Fruit fly (Drosophila melanogaster) whole organism, embryonic: ENCODE measurements around the gene Spec2.

Experiments
- BEAF-32 ChIP-seq: fragments of 200-800 bp; sonication (Bioruptor generic); optimal IDR thresholded peaks from 3 replicates; lab custom pipeline; 2017; ENCODE audit warnings: missing biosample characterization, missing genetic modification characterization, mild to moderate bottlenecking, moderate library complexity, missing genetic modification reagents
- CG12219 ChIP-seq: fragments of 200-800 bp; sonication (Bioruptor generic); optimal IDR thresholded peaks from 3 replicates; lab custom pipeline; 2018; ENCODE audit warnings: missing biosample characterization, mild to moderate bottlenecking, missing genetic modification characterization
- CG12744 ChIP-seq: fragments of 200-800 bp; sonication (Bioruptor generic); optimal IDR thresholded peaks from 2 replicates; lab custom pipeline; 2016; ENCODE audit warnings: missing biosample characterization, missing genetic modification characterization
- CG14710 ChIP-seq: fragments of 200-800 bp; sonication (Bioruptor generic); optimal IDR thresholded peaks from 3 replicates; lab custom pipeline; 2019; ENCODE audit warnings: missing biosample characterization, mild to moderate bottlenecking, missing genetic modification characterization, moderate library complexity
- CG17359 ChIP-seq: fragments of 200-800 bp; sonication (Bioruptor generic); optimal IDR thresholded peaks from 3 replicates; lab custom pipeline; 2018; ENCODE audit warnings: missing biosample characterization, mild to moderate bottlenecking, missing genetic modification characterization, moderate library complexity
- CG18262 ChIP-seq: fragments of 200-800 bp; optimal IDR thresholded peaks from 3 replicates; lab custom pipeline; 2019; ENCODE audit warnings: missing biosample characterization, mild to moderate bottlenecking, missing genetic modification characterization, moderate library complexity
- CG18476 ChIP-seq: fragments of 200-800 bp; sonication (Bioruptor generic); optimal IDR thresholded peaks from 2 replicates; lab custom pipeline; 2016; ENCODE audit warnings: missing biosample characterization, mild to moderate bottlenecking, missing genetic modification characterization
- CG2129 ChIP-seq: fragments of 200-800 bp; sonication (Bioruptor generic); IDR thresholded peaks from 2 replicates; pipeline ENCODE4 v1.3.6; 2022; ENCODE audit warnings: missing biosample characterization, missing genetic modification characterization; ENCODE audit not compliant: partially characterized antibody
- CG2875 ChIP-seq: fragments of 200-800 bp; sonication (Bioruptor generic); optimal IDR thresholded peaks from 2 replicates; lab custom pipeline; 2017; ENCODE audit warnings: missing biosample characterization, mild to moderate bottlenecking, missing genetic modification characterization, missing genetic modification reagents
- CG30020 ChIP-seq: fragments of 200-800 bp; optimal IDR thresholded peaks from 2 replicates; lab custom pipeline; 2019; ENCODE audit warnings: missing biosample characterization, mild to moderate bottlenecking, missing genetic modification characterization, moderate library complexity
- CG3995 ChIP-seq: fragments of 200-800 bp; sonication (Bioruptor generic); optimal IDR thresholded peaks from 3 replicates; lab custom pipeline; 2016; ENCODE audit warnings: missing biosample characterization, missing genetic modification characterization
- CG5953 ChIP-seq: fragments of 200-800 bp; sonication (Bioruptor generic); IDR thresholded peaks from 2 replicates; pipeline ENCODE4 v1.3.6; 2022; ENCODE audit warnings: missing biosample characterization, missing genetic modification characterization
- CG8089 ChIP-seq: fragments of 200-800 bp; sonication (Bioruptor generic); optimal IDR thresholded peaks from 3 replicates; lab custom pipeline; 2016; ENCODE audit warnings: missing biosample characterization, missing genetic modification characterization
- CG9609 ChIP-seq: fragments of 200-800 bp; sonication (Bioruptor generic); optimal IDR thresholded peaks from 3 replicates; lab custom pipeline; 2016; ENCODE audit warnings: missing biosample characterization, missing genetic modification characterization
- Dip3 ChIP-seq: fragments of 200-800 bp; sonication (Bioruptor generic); optimal IDR thresholded peaks from 3 replicates; lab custom pipeline; 2016; ENCODE audit warnings: missing biosample characterization, missing genetic modification characterization
- ERR ChIP-seq: fragments of 200-800 bp; sonication (Bioruptor generic); optimal IDR thresholded peaks from 2 replicates; lab custom pipeline; 2016; ENCODE audit warnings: missing biosample characterization, missing genetic modification characterization
- Eip74EF ChIP-seq, 2 experiments: fragments of 200-800 bp in 1 of 2; fragments of >200 bp in 1 of 2; sonication (Bioruptor generic) in 1 of 2; optimal IDR thresholded peaks; 2 replicates each; lab custom pipeline; 2017 to 2019; ENCODE audit warnings: missing biosample characterization in 2 of 2, missing genetic modification characterization in 2 of 2, mild to moderate bottlenecking in 1 of 2, moderate library complexity in 1 of 2
- Hr51 ChIP-seq, 2 experiments: fragments of 200-800 bp; sonication (Bioruptor generic); optimal IDR thresholded peaks; 2 replicates in 1 of 2; 3 replicates in 1 of 2; lab custom pipeline; 2016 to 2018; ENCODE audit warnings: missing biosample characterization in 2 of 2, missing genetic modification characterization in 2 of 2, mild to moderate bottlenecking in 1 of 2, moderate library complexity in 1 of 2
- Jarid2 ChIP-seq: fragments of 200-800 bp; sonication (Bioruptor generic); optimal IDR thresholded peaks from 3 replicates; lab custom pipeline; 2017; ENCODE audit warnings: mild to moderate bottlenecking, missing biosample characterization, missing genetic modification reagents, missing genetic modification characterization
- Lhr ChIP-seq: fragments of 200-800 bp; sonication (Bioruptor generic); optimal IDR thresholded peaks from 3 replicates; lab custom pipeline; 2017; ENCODE audit warnings: mild to moderate bottlenecking, missing biosample characterization, missing genetic modification reagents, missing genetic modification characterization
- MTF-1 ChIP-seq: fragments of 200-800 bp; sonication (Bioruptor generic); optimal IDR thresholded peaks from 2 replicates; lab custom pipeline; 2018; ENCODE audit warnings: missing biosample characterization, mild to moderate bottlenecking, missing genetic modification characterization, borderline replicate concordance
- Sox100B ChIP-seq: fragments of 200-800 bp; sonication (Bioruptor generic); optimal IDR thresholded peaks from 3 replicates; lab custom pipeline; 2018; ENCODE audit warnings: missing biosample characterization, mild to moderate bottlenecking, missing genetic modification characterization
- Trl ChIP-seq, 3 experiments: fragments of >200 bp in 2 of 3; fragments of 200-800 bp in 1 of 3; sonication (Bioruptor generic) in 1 of 3; optimal IDR thresholded peaks; 2 replicates in 1 of 3; 3 replicates in 2 of 3; lab custom pipeline; 2016 to 2017; ENCODE audit warnings: missing biosample characterization in 1 of 3, missing genetic modification characterization in 1 of 3
- YL-1 ChIP-seq: fragments of 200-800 bp; sonication (Bioruptor generic); optimal IDR thresholded peaks from 3 replicates; lab custom pipeline; 2017; ENCODE audit warnings: missing biosample characterization, mild to moderate bottlenecking, missing genetic modification characterization
- aop ChIP-seq: fragments of 200-800 bp; sonication (Bioruptor generic); IDR thresholded peaks from 2 replicates; pipeline ENCODE4 v1.3.6; 2022; ENCODE audit warnings: missing biosample characterization, missing genetic modification characterization
- ap ChIP-seq: fragments of 200-800 bp; sonication (Bioruptor generic); IDR thresholded peaks from 2 replicates; pipeline ENCODE4 v1.3.6; 2022; ENCODE audit warnings: missing biosample characterization, missing genetic modification characterization
- ato ChIP-seq: fragments of 200-800 bp; sonication (Bioruptor generic); IDR thresholded peaks from 2 replicates; pipeline ENCODE4 v1.3.6; 2022; ENCODE audit warnings: missing biosample characterization, missing genetic modification characterization; ENCODE audit not compliant: partially characterized antibody
- bab2 ChIP-seq: fragments of 200-800 bp; sonication (Bioruptor generic); optimal IDR thresholded peaks from 2 replicates; lab custom pipeline; 2016; ENCODE audit warnings: missing biosample characterization, missing genetic modification characterization
- bowl ChIP-seq: fragments of 200-800 bp; sonication (Bioruptor generic); IDR thresholded peaks from 2 replicates; pipeline ENCODE4 v1.3.6; 2022; ENCODE audit warnings: missing biosample characterization, missing genetic modification characterization
- br ChIP-seq: fragments of >200 bp; optimal IDR thresholded peaks from 2 replicates; lab custom pipeline; 2017
- cg ChIP-seq: fragments of 200-800 bp; sonication (Bioruptor generic); optimal IDR thresholded peaks from 3 replicates; lab custom pipeline; 2019; ENCODE audit warnings: missing biosample characterization, mild to moderate bottlenecking, missing genetic modification characterization, moderate library complexity
- chn ChIP-seq: fragments of 200-800 bp; sonication (Bioruptor generic); optimal IDR thresholded peaks from 2 replicates; lab custom pipeline; 2016; ENCODE audit warnings: missing biosample characterization, missing genetic modification characterization
- dysf ChIP-seq: fragments of 200-800 bp; sonication (Bioruptor generic); IDR thresholded peaks from 3 replicates; pipeline ENCODE4 v1.3.6; 2022; ENCODE audit warnings: missing biosample characterization, missing genetic modification characterization
- gro ChIP-seq: fragments of 200-800 bp; sonication (Bioruptor generic); optimal IDR thresholded peaks from 2 replicates; lab custom pipeline; 2016; ENCODE audit warnings: missing biosample characterization, missing genetic modification characterization
- jing ChIP-seq: fragments of 200-800 bp; sonication (Bioruptor generic); optimal IDR thresholded peaks from 2 replicates; lab custom pipeline; 2018; ENCODE audit warnings: missing biosample characterization, mild to moderate bottlenecking, missing genetic modification characterization
- kay ChIP-seq: fragments of 200-800 bp; sonication (Bioruptor generic); optimal IDR thresholded peaks from 2 replicates; lab custom pipeline; 2016; ENCODE audit warnings: missing biosample characterization, missing genetic modification characterization
- lab ChIP-seq: fragments of 200-800 bp; sonication (Bioruptor generic); optimal IDR thresholded peaks from 3 replicates; lab custom pipeline; 2017; ENCODE audit warnings: missing biosample characterization, missing genetic modification characterization, mild to moderate bottlenecking, moderate library complexity, missing genetic modification reagents
- lov ChIP-seq, 2 experiments: fragments of 200-800 bp in 1 of 2; fragments of >200 bp in 1 of 2; sonication (Bioruptor generic) in 1 of 2; IDR thresholded peaks in 1 of 2; optimal IDR thresholded peaks in 1 of 2; 2 replicates in 1 of 2; 3 replicates in 1 of 2; pipeline versions ENCODE4 v1.3.6 to Lab custom; 2017 to 2022; ENCODE audit warnings: missing biosample characterization in 1 of 2, missing genetic modification characterization in 1 of 2
- mirr ChIP-seq: fragments of 200-800 bp; sonication (Bioruptor generic); optimal IDR thresholded peaks from 3 replicates; lab custom pipeline; 2018; ENCODE audit warnings: missing biosample characterization, mild to moderate bottlenecking, missing genetic modification characterization
- odd ChIP-seq: fragments of 200-800 bp; sonication (Bioruptor generic); optimal IDR thresholded peaks from 2 replicates; lab custom pipeline; 2017; ENCODE audit warnings: missing biosample characterization, mild to moderate bottlenecking, missing genetic modification characterization
- pho ChIP-seq: fragments of 200-800 bp; sonication (Bioruptor generic); optimal IDR thresholded peaks from 2 replicates; lab custom pipeline; 2016; ENCODE audit warnings: missing biosample characterization, missing genetic modification characterization
- sd ChIP-seq: fragments of 200-800 bp; sonication (Bioruptor generic); optimal IDR thresholded peaks from 3 replicates; lab custom pipeline; 2018; ENCODE audit warnings: missing biosample characterization, mild to moderate bottlenecking, missing genetic modification characterization, moderate library complexity
- sima ChIP-seq: fragments of 200-800 bp; sonication (Bioruptor generic); optimal IDR thresholded peaks from 2 replicates; lab custom pipeline; 2016; ENCODE audit warnings: missing biosample characterization, missing genetic modification characterization
- sqz ChIP-seq: fragments of 200-800 bp; sonication (Bioruptor generic); optimal IDR thresholded peaks from 3 replicates; lab custom pipeline; 2018; ENCODE audit warnings: missing biosample characterization, mild to moderate bottlenecking, missing genetic modification characterization
- stwl ChIP-seq: fragments of 200-800 bp; sonication (Bioruptor generic); optimal IDR thresholded peaks from 3 replicates; lab custom pipeline; 2018; ENCODE audit warnings: missing biosample characterization, mild to moderate bottlenecking, missing genetic modification characterization, moderate library complexity
- vfl ChIP-seq: fragments of 200-800 bp; sonication (Bioruptor generic); optimal IDR thresholded peaks from 2 replicates; lab custom pipeline; 2016; ENCODE audit warnings: missing biosample characterization, missing genetic modification characterization
- yki ChIP-seq: fragments of >200 bp; optimal IDR thresholded peaks from 3 replicates; lab custom pipeline; 2018

The Spec2 gene

dm6 chr3R:5668928-5669739, 45.2 kb upstream of the Spec2 start, which contains the start of the genes Xe7 and Atg17 (continued):
- TF ChIP-seq sqz, result peak; percentile 87
- TF ChIP-seq stwl (tag; lab: Kevin White, UChicago), result peak; percentile 71
- TF ChIP-seq CG9609 (GFP tag; lab: Kevin White, UChicago), result peak; percentile 89
- TF ChIP-seq gro (GFP tag; lab: Kevin White, UChicago), result peak; percentile 78
- peak; percentile 46 for TF ChIP-seq CG2875
- peak; percentile 64 for TF ChIP-seq CG3995 (GFP tag; lab: Kevin White, UChicago)
- peak; percentile 90 for TF ChIP-seq lab (GFP tag; lab: Kevin White, UChicago)
- peak; percentile 94 for TF ChIP-seq CG14710 (tag; lab: Kevin White, UChicago)
- peak; percentile 57; the same call in 1 of the 2 replicates for TF ChIP-seq CG5953 (GFP tag; lab: Robert Waterston, UW)
- TF ChIP-seq Lhr (GFP tag; lab: Kevin White, UChicago), result peak; percentile 85
- peak; percentile 57 for TF ChIP-seq CG12744 (GFP tag; lab: Kevin White, UChicago)
- TF ChIP-seq vfl (GFP tag; lab: Kevin White, UChicago), result peak; percentile 91
- TF ChIP-seq CG30020 (tag; lab: Kevin White, UChicago), result peak; percentile 89
- peak in 1 of 2 experiments; percentile 75 for TF ChIP-seq Eip74EF (GFP tag; optimal IDR thresholded peaks at IDR 0.05; lab: Kevin White, UChicago)
- TF ChIP-seq chn, result peak; percentile 92
- peak; percentile 81 for TF ChIP-seq CG18476 (GFP tag; lab: Kevin White, UChicago)
- peak; percentile 68 for TF ChIP-seq CG12219 (GFP tag; lab: Kevin White, UChicago)
- no peak for TF ChIP-seq ato (GFP tag; lab: Robert Waterston, UW)
- no peak for TF ChIP-seq Trl (optimal IDR thresholded peaks at IDR 0.05; lab: Kevin White, UChicago)
- TF ChIP-seq Trl (GFP tag; optimal IDR thresholded peaks at IDR 0.05; lab: Kevin White, UChicago), result peak; percentile 89
- TF ChIP-seq yki, result no peak
- TF ChIP-seq ap (GFP tag; lab: Robert Waterston, UW), result peak; percentile 81
- TF ChIP-seq ERR (GFP tag; lab: Kevin White, UChicago), result peak; percentile 35
- peak; percentile 30 for TF ChIP-seq odd
- TF ChIP-seq MTF-1 (GFP tag; lab: Kevin White, UChicago), result peak; percentile 52
- TF ChIP-seq CG8089, result peak; percentile 84
- peak; percentile 94 for TF ChIP-seq dysf (GFP tag; lab: Robert Waterston, UW)
- peak; percentile 89 for TF ChIP-seq Sox100B (GFP tag; lab: Kevin White, UChicago)
- TF ChIP-seq jing (GFP tag; lab: Kevin White, UChicago), result peak; percentile 76
- TF ChIP-seq Jarid2, result peak; percentile 58
- TF ChIP-seq aop (GFP tag; lab: Robert Waterston, UW), result no peak
- TF ChIP-seq Hr51 (GFP tag; optimal IDR thresholded peaks at IDR 0.05; lab: Kevin White, UChicago), result peak; percentile 89 to 90
- TF ChIP-seq sima (GFP tag; lab: Kevin White, UChicago), result no peak
- TF ChIP-seq bab2 (GFP tag; lab: Kevin White, UChicago), result peak; percentile 92
- TF ChIP-seq BEAF-32 (GFP tag; lab: Kevin White, UChicago), result peak; percentile 92
- peak; percentile 72 for TF ChIP-seq YL-1 (GFP tag; lab: Kevin White, UChicago)
- peak; percentile 86 for TF ChIP-seq sd (tag; lab: Kevin White, UChicago)
- peak; percentile 92 for TF ChIP-seq pho (GFP tag; lab: Kevin White, UChicago)
- TF ChIP-seq CG17359 (tag; lab: Kevin White, UChicago), result peak; percentile 89
- TF ChIP-seq Dip3 (GFP tag; lab: Kevin White, UChicago), result peak; percentile 93
- TF ChIP-seq cg (GFP tag; lab: Kevin White, UChicago), result peak; percentile 73
- TF ChIP-seq mirr (GFP tag; lab: Kevin White, UChicago), result peak; percentile 73
- TF ChIP-seq bowl (GFP tag; lab: Robert Waterston, UW), result no peak
- TF ChIP-seq br (lab: Kevin White, UChicago), result no peak
- TF ChIP-seq kay (GFP tag; lab: Kevin White, UChicago), result peak; percentile 76
- TF ChIP-seq CG18262 (tag; lab: Kevin White, UChicago), result peak; percentile 88
- TF ChIP-seq lov (optimal IDR thresholded peaks at IDR 0.05; lab: Kevin White, UChicago), result no peak
- peak; percentile 54; the same call in 1 of the 3 replicates for TF ChIP-seq lov (GFP tag; IDR thresholded peaks at IDR 0.05; lab: Robert Waterston, UW)
- TF ChIP-seq CG2129 (GFP tag; lab: Robert Waterston, UW), result peak; percentile 37; the same call in 1 of the 2 replicates
